Worm (Caenorhabditis elegans) whole organism, late embryonic: ENCODE measurements around the gene F44G4.6.

ENCODE experiments used
- C08G9.2 ChIP-seq: sonication (generic microtip); optimal IDR thresholded peaks from 2 replicates; lab custom pipeline; 2016; ENCODE audit warnings: mild to moderate bottlenecking, missing genetic modification characterization, moderate library complexity, missing compliant biosample characterization
- Y22D7AL.16 ChIP-seq: sonication (generic microtip); optimal IDR thresholded peaks from 2 replicates; lab custom pipeline; 2016; ENCODE audit warnings: missing genetic modification characterization, missing compliant biosample characterization
- ceh-14 ChIP-seq: sonication (generic microtip); optimal IDR thresholded peaks from 2 replicates; lab custom pipeline; 2016; ENCODE audit warnings: missing genotype, missing genetic modification characterization, missing compliant biosample characterization
- ceh-19 ChIP-seq: fragments of 200-800 bp; sonication (Bioruptor generic); optimal IDR thresholded peaks from 2 replicates; lab custom pipeline; 2018; ENCODE audit warnings: mild to moderate bottlenecking, missing genetic modification characterization, missing compliant biosample characterization
- ceh-2 ChIP-seq: sonication (generic microtip); optimal IDR thresholded peaks from 2 replicates; lab custom pipeline; 2016; ENCODE audit warnings: missing genotype, missing genetic modification characterization, missing compliant biosample characterization
- ceh-22 ChIP-seq: sonication (generic microtip); optimal IDR thresholded peaks from 2 replicates; lab custom pipeline; 2017; ENCODE audit warnings: missing biosample characterization, missing genetic modification characterization
- ceh-24 ChIP-seq: sonication (generic microtip); optimal IDR thresholded peaks from 2 replicates; lab custom pipeline; 2016; ENCODE audit warnings: mild to moderate bottlenecking, missing genetic modification characterization, missing compliant biosample characterization
- ceh-31 ChIP-seq: sonication (generic microtip); optimal IDR thresholded peaks from 2 replicates; lab custom pipeline; 2016; ENCODE audit warnings: missing genetic modification characterization, missing compliant biosample characterization
- ceh-34 ChIP-seq: sonication (generic microtip); optimal IDR thresholded peaks from 2 replicates; lab custom pipeline; 2016; ENCODE audit warnings: mild to moderate bottlenecking, missing genetic modification characterization, missing compliant biosample characterization
- ceh-9 ChIP-seq: sonication (generic microtip); optimal IDR thresholded peaks from 2 replicates; lab custom pipeline; 2016; ENCODE audit warnings: mild to moderate bottlenecking, missing genetic modification characterization, inconsistent platforms, missing compliant biosample characterization
- che-1 ChIP-seq: sonication (generic microtip); optimal IDR thresholded peaks from 2 replicates; lab custom pipeline; 2016; ENCODE audit warnings: mild to moderate bottlenecking, missing genetic modification characterization, missing compliant biosample characterization
- dmd-4 ChIP-seq: sonication (generic microtip); optimal IDR thresholded peaks from 2 replicates; lab custom pipeline; 2016; ENCODE audit warnings: borderline replicate concordance, missing genetic modification characterization, missing compliant biosample characterization
- dve-1 ChIP-seq: sonication (generic microtip); optimal IDR thresholded peaks from 2 replicates; lab custom pipeline; 2017; ENCODE audit warnings: antibody characterized with exemption, mild to moderate bottlenecking, missing genetic modification characterization, missing compliant biosample characterization
- elt-2 ChIP-seq: sonication (generic microtip); optimal IDR thresholded peaks from 2 replicates; lab custom pipeline; 2016; ENCODE audit warnings: missing genetic modification reagents, missing genetic modification characterization, missing compliant biosample characterization
- elt-4 ChIP-seq: sonication (generic microtip); optimal IDR thresholded peaks from 2 replicates; lab custom pipeline; 2016; ENCODE audit warnings: missing genetic modification characterization, missing compliant biosample characterization
- fkh-6 ChIP-seq: sonication (generic microtip); optimal IDR thresholded peaks from 2 replicates; lab custom pipeline; 2016; ENCODE audit warnings: missing genetic modification characterization, missing compliant biosample characterization
- gmeb-2 ChIP-seq: sonication (generic microtip); optimal IDR thresholded peaks from 2 replicates; lab custom pipeline; 2016; ENCODE audit warnings: missing genetic modification characterization, inconsistent platforms, missing compliant biosample characterization
- hlh-13 ChIP-seq: fragments of 200-800 bp; sonication (Bioruptor generic); optimal IDR thresholded peaks from 2 replicates; lab custom pipeline; 2018; ENCODE audit warnings: mild to moderate bottlenecking, missing genetic modification characterization, missing compliant biosample characterization
- hlh-15 ChIP-seq: sonication (generic microtip); optimal IDR thresholded peaks from 2 replicates; lab custom pipeline; 2016; ENCODE audit warnings: missing genetic modification characterization, missing compliant biosample characterization
- hlh-8 ChIP-seq: sonication (generic microtip); optimal IDR thresholded peaks from 2 replicates; lab custom pipeline; 2016; ENCODE audit warnings: missing genotype, missing genetic modification characterization, missing compliant biosample characterization
- lin-11 ChIP-seq: fragments of 200-800 bp; sonication (Bioruptor generic); optimal IDR thresholded peaks from 2 replicates; lab custom pipeline; 2018; ENCODE audit warnings: mild to moderate bottlenecking, missing genetic modification characterization, missing compliant biosample characterization
- mec-3 ChIP-seq: sonication (generic microtip); optimal IDR thresholded peaks from 2 replicates; lab custom pipeline; 2016; ENCODE audit warnings: borderline replicate concordance, missing genetic modification characterization, missing compliant biosample characterization
- npax-4 ChIP-seq: sonication (generic microtip); optimal IDR thresholded peaks from 2 replicates; lab custom pipeline; 2016; ENCODE audit warnings: missing genetic modification characterization, missing compliant biosample characterization
- pros-1 ChIP-seq: fragments of 150-350 bp; optimal IDR thresholded peaks from 2 replicates; lab custom pipeline; 2014; ENCODE audit warnings: missing biosample characterization, missing genetic modification reagents, missing genetic modification characterization
- rnt-1 ChIP-seq: sonication (generic microtip); optimal IDR thresholded peaks from 2 replicates; lab custom pipeline; 2016; ENCODE audit warnings: missing genetic modification characterization, missing compliant biosample characterization
- sdc-2 ChIP-seq: sonication (generic microtip); optimal IDR thresholded peaks from 2 replicates; lab custom pipeline; 2016; ENCODE audit warnings: missing genotype, missing genetic modification characterization, missing compliant biosample characterization
- sox-4 ChIP-seq: sonication (generic microtip); optimal IDR thresholded peaks from 2 replicates; lab custom pipeline; 2017; ENCODE audit warnings: mild to moderate bottlenecking, missing genetic modification characterization, inconsistent platforms, missing compliant biosample characterization
- ttx-3 ChIP-seq: sonication (generic microtip); optimal IDR thresholded peaks from 2 replicates; lab custom pipeline; 2016; ENCODE audit warnings: missing genetic modification reagents, missing genetic modification characterization, missing compliant biosample characterization
- unc-3 ChIP-seq, 2 experiments: fragments of 200-800 bp in 1 of 2; sonication (Bioruptor generic) in 1 of 2; sonication (generic microtip) in 1 of 2; conservative IDR thresholded peaks in 1 of 2; optimal IDR thresholded peaks in 1 of 2; 2 replicates each; pipeline versions ENCODE4 v1.3.6 to Lab custom; 2016 to 2022; ENCODE audit warnings: missing compliant biosample characterization in 2 of 2, missing genetic modification characterization in 2 of 2, missing genetic modification reagents in 1 of 2
- unc-42 ChIP-seq: sonication (generic microtip); optimal IDR thresholded peaks from 2 replicates; lab custom pipeline; 2016; ENCODE audit warnings: missing genotype, missing genetic modification characterization, missing compliant biosample characterization
- unc-55 ChIP-seq: sonication (generic microtip); optimal IDR thresholded peaks from 2 replicates; lab custom pipeline; 2017; ENCODE audit warnings: missing biosample characterization, missing genetic modification reagents, missing genetic modification characterization
- unc-86 ChIP-seq: sonication (generic microtip); optimal IDR thresholded peaks from 2 replicates; lab custom pipeline; 2016; ENCODE audit warnings: missing genetic modification characterization, missing compliant biosample characterization

The F44G4.6 gene

DNA sequence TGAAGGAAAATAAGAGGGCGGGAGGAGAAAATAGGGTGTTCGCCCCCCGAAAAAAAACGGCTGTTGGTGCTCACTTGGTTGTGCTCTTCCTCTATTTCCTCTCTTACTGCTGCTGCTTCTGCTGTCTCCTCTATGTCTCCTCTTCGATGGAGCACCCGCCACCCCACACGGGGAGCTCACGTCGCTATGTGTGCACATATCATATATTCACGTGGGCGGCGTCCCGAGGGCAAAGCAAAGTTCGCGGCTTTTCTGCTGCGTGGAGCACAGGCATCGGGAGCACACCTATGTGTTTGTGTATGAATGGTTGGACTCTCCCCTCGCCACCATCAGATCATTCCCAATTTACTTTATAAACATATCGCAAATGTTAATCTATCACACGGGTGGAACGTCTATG lies 11.7 kb upstream of the F44G4.6 start (continued):
- TF ChIP-seq rnt-1 (tag; lab: Kevin White, UChicago) (no peak), sox-4 (tag; lab: Kevin White, UChicago) (no peak), che-1 (tag; lab: Kevin White, UChicago) (no peak), sdc-2 (tag; lab: Kevin White, UChicago) (peak; percentile 39), ceh-24 (tag; lab: Kevin White, UChicago) (no peak), ceh-34 (tag; lab: Kevin White, UChicago) (peak; percentile 61), unc-55 (no peak), npax-4 (tag; lab: Kevin White, UChicago) (no peak), dve-1 (tag; lab: Kevin White, UChicago) (no peak), pros-1 (tag; lab: Kevin White, UChicago) (no peak), hlh-8 (tag; lab: Kevin White, UChicago) (no peak)

DNA sequence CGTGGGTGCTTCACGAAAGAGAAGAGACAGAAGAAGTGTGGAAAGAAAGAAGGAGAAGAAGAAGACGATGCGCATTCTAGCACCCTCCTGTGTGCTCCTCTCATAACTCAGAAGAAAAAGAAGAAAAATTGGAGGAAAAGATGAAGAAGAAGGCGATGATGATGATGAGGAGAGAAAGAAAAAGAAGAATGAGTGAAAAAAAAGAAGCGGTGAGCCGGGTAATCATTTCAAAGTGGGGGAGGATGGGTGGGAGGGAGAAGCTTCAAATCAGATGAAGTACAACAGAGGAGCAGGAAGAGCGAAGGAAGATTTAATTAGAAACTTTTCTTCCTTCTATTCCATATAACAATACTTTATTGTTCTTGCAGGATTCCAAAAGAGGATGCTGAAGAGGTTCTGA lies 9.1 kb upstream of the F44G4.6 start:
- TF ChIP-seq ceh-19 (GFP tag; lab: Kevin White, UChicago) (peak; percentile 15), rnt-1 (tag; lab: Kevin White, UChicago) (no peak), unc-42 (tag; lab: Kevin White, UChicago) (peak; percentile 82), hlh-15 (tag; lab: Kevin White, UChicago) (no peak), ceh-31 (tag; lab: Kevin White, UChicago) (peak; percentile 17), sox-4 (tag; lab: Kevin White, UChicago) (no peak)

- TF ChIP-seq Y22D7AL.16 (tag; lab: Kevin White, UChicago), result no peak
- TF ChIP-seq rnt-1 (tag; lab: Kevin White, UChicago), result no peak
- no peak for TF ChIP-seq ceh-22 (tag; lab: Kevin White, UChicago)
- TF ChIP-seq elt-2, result peak; percentile 98
- TF ChIP-seq ceh-2 (tag; lab: Kevin White, UChicago), result no peak
- TF ChIP-seq unc-86, result no peak
- TF ChIP-seq ttx-3, result no peak
- no peak for TF ChIP-seq hlh-13 (GFP tag; lab: Kevin White, UChicago)
- TF ChIP-seq dve-1 (tag; lab: Kevin White, UChicago), result peak; percentile 15
Observed at ce11 chrII:9009976-9010702, 8.5 kb upstream of the F44G4.6 start.

DNA sequence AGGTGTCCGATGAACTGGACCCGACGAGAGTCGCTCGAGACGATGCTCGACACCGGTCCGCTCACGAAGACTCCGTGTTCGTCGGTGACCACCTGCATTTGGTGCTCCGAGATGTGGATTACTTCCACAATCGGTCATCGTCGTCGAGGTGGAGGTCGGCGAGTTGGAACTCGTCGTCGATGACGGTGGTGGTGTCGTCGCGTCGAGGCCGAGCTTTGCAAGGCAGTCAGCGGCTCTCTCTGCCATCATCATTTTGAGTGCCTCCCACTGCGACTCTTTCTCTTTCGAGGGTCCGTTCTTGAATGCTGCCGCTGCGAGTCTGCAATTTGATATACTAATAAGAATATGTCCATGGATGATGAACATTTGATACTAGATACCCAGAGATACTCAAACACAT lies 6.1 kb upstream of the F44G4.6 start:
- TF ChIP-seq unc-42 (tag; lab: Kevin White, UChicago) (no peak), gmeb-2 (tag; lab: Kevin White, UChicago) (no peak), ceh-19 (GFP tag; lab: Kevin White, UChicago) (no peak), elt-2 (no peak), rnt-1 (tag; lab: Kevin White, UChicago) (no peak), ceh-9 (tag; lab: Kevin White, UChicago) (no peak), hlh-8 (tag; lab: Kevin White, UChicago) (no peak), dmd-4 (tag; lab: Kevin White, UChicago) (no peak), ceh-34 (tag; lab: Kevin White, UChicago) (no peak)

DNA sequence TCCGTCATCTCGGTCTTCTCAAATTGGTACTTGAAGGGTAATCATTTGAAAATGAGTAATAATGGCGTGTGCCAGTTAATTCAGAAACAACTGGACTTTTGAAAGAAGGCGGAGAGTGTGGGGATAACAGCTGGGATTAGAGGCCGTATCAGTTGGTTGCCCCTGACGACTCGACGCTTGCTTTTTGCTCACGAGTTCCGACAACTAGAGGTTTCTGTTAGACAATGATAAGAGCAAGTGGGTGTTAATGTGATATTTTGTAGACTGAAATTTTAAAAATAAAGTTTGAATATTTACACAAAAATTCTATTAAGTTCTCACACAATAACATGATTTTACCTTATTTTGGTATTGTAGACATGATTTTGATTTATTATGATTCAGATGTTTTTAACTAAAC lies 3.5 kb upstream of the F44G4.6 start, which contains the start of gene F44G4.7:
Gene F44G4.7, minus strand, starts transcription at position 101 of the 400 bp plus-strand sequence.
- TF ChIP-seq dve-1 (tag; lab: Kevin White, UChicago) (no peak), elt-4 (tag; lab: Kevin White, UChicago) (no peak), fkh-6 (tag; lab: Kevin White, UChicago) (no peak), unc-3 (GFP tag; conservative IDR thresholded peaks at IDR 0.05; lab: Robert Waterston, UW) (no peak), unc-3 (tag; optimal IDR thresholded peaks at IDR 0.05; lab: Kevin White, UChicago) (no peak), che-1 (tag; lab: Kevin White, UChicago) (no peak), C08G9.2 (no peak), hlh-13 (GFP tag; lab: Kevin White, UChicago) (no peak), ceh-19 (GFP tag; lab: Kevin White, UChicago) (no peak), ceh-14 (tag; lab: Kevin White, UChicago) (no peak), mec-3 (no peak), lin-11 (tag; lab: Kevin White, UChicago) (no peak), Y22D7AL.16 (tag; lab: Kevin White, UChicago) (no peak), sox-4 (tag; lab: Kevin White, UChicago) (no peak)
